Worm (Caenorhabditis elegans): ENCODE data around the gene Y41C4A.22.

DNA sequence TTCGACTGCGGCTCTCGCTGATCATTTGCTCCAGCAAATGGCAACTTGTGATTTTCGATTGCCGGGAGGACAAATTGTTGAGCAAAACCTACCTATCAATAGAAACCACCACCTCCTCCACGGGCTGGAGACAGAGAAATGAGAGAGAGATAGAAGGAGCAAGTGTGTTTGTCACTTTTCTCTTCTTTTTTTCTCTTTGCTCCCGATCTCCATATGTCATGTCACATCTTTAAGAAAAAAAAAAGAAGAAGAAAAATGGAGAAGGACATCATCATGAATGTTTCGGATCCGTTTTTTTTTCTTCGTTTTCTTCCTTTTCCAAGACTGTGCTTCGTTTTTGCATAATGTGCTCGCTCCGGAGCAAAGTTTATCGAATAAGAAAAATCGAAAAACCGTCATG, 34.3 kb upstream of the Y41C4A.22 start:
- no peak for TF ChIP-seq unc-39 (tag; optimal IDR thresholded peaks at IDR 0.05)
- no peak for TF ChIP-seq ceh-82 (tag; optimal IDR thresholded peaks at IDR 0.05)
- no peak for TF ChIP-seq nhr-23 (tag; optimal IDR thresholded peaks at IDR 0.05)
- no peak for TF ChIP-seq ZK546.5 (tag; optimal IDR thresholded peaks at IDR 0.05)
- TF ChIP-seq unc-62 (GFP tag; optimal IDR thresholded peaks at IDR 0.05), result no peak
- TF ChIP-seq aly-2 (tag; optimal IDR thresholded peaks at IDR 0.05), result no peak
- TF ChIP-seq nhr-28 (tag; optimal IDR thresholded peaks at IDR 0.05), result no peak
- no peak for TF ChIP-seq mdl-1 (tag; optimal IDR thresholded peaks at IDR 0.05)

All from whole organism, L3 larva.